Fruit fly (Drosophila melanogaster): ENCODE measurements around the gene Slu7.

Gene Slu7

dm6 chr3R:28987596-28988378, 51.1 kb downstream of the Slu7 start:
- TF ChIP-seq CG8478 (optimal IDR thresholded peaks at IDR 0.05) (no peak), CTCF (optimal IDR thresholded peaks at IDR 0.05) (no peak)
